Worm (Caenorhabditis elegans) whole organism, young adult: ENCODE data around the gene srh-251.

ENCODE experiments used
- D2030.7 ChIP-seq: fragments of 200-800 bp; sonication (Bioruptor generic); IDR thresholded peaks from 2 replicates; pipeline ENCODE4 v1.3.6; 2022; ENCODE audit warnings: missing genetic modification reagents, missing genetic modification characterization, missing compliant biosample characterization
- F23B12.7 ChIP-seq: sonication (generic microtip); optimal IDR thresholded peaks from 2 replicates; lab custom pipeline; 2017; ENCODE audit warnings: missing genetic modification characterization, mild to moderate bottlenecking, missing compliant biosample characterization, antibody characterized with exemption, moderate library complexity; ENCODE audit not compliant: insufficient read depth
- F39B2.1 ChIP-seq: fragments of 200-800 bp; sonication (Bioruptor generic); IDR thresholded peaks from 2 replicates; pipeline ENCODE4 v1.3.6; 2022; ENCODE audit warnings: missing genetic modification reagents, missing genetic modification characterization, missing compliant biosample characterization
- F52B5.7 ChIP-seq: sonication (generic microtip); optimal IDR thresholded peaks from 2 replicates; lab custom pipeline; 2016; ENCODE audit warnings: mild to moderate bottlenecking, missing genetic modification characterization, missing compliant biosample characterization
- F55B11.4 ChIP-seq: sonication (generic microtip); optimal IDR thresholded peaks from 2 replicates; lab custom pipeline; 2016; ENCODE audit warnings: missing compliant biosample characterization, missing genetic modification characterization, borderline replicate concordance; ENCODE audit not compliant: insufficient read depth
- K11D2.4 ChIP-seq: fragments of 200-800 bp; sonication (Bioruptor generic); IDR thresholded peaks from 2 replicates; pipeline ENCODE4 v1.3.6; 2022; ENCODE audit warnings: missing genetic modification reagents, missing genetic modification characterization, missing compliant biosample characterization
- T07F8.4 ChIP-seq: sonication (generic microtip); optimal IDR thresholded peaks from 2 replicates; lab custom pipeline; 2016; ENCODE audit warnings: mild to moderate bottlenecking, missing genetic modification characterization, moderate library complexity, missing compliant biosample characterization
- T26A5.8 ChIP-seq: sonication (generic microtip); optimal IDR thresholded peaks from 2 replicates; lab custom pipeline; 2016; ENCODE audit warnings: missing genetic modification characterization, missing compliant biosample characterization
- Y79H2A.3 ChIP-seq: fragments of 200-800 bp; sonication (Bioruptor generic); conservative IDR thresholded peaks from 2 replicates; pipeline ENCODE4 v1.3.6; 2022; ENCODE audit warnings: missing genetic modification reagents, missing genetic modification characterization, missing compliant biosample characterization
- Y95B8A.8 ChIP-seq: fragments of 200-800 bp; sonication (Bioruptor generic); IDR thresholded peaks from 2 replicates; pipeline ENCODE4 v1.3.6; 2022; ENCODE audit warnings: missing genetic modification reagents, missing genetic modification characterization, missing compliant biosample characterization
- aptf-2 ChIP-seq: fragments of 200-800 bp; sonication (Bioruptor generic); conservative IDR thresholded peaks from 2 replicates; pipeline ENCODE4 v1.3.6; 2022; ENCODE audit warnings: missing genetic modification reagents, missing genetic modification characterization, missing compliant biosample characterization
- atf-7 ChIP-seq: sonication (generic microtip); optimal IDR thresholded peaks from 2 replicates; lab custom pipeline; 2017; ENCODE audit warnings: mild to moderate bottlenecking, missing genetic modification characterization, missing compliant biosample characterization
- athp-1 ChIP-seq: sonication (generic microtip); optimal IDR thresholded peaks from 2 replicates; lab custom pipeline; 2017; ENCODE audit warnings: mild to moderate bottlenecking, missing genetic modification characterization, missing compliant biosample characterization
- attf-3 ChIP-seq: fragments of 200-800 bp; sonication (Bioruptor generic); conservative IDR thresholded peaks from 2 replicates; pipeline ENCODE4 v1.3.6; 2022; ENCODE audit warnings: missing genetic modification reagents, missing genetic modification characterization, missing compliant biosample characterization
- attf-6 ChIP-seq: fragments of 200-800 bp; sonication (Bioruptor generic); IDR thresholded peaks from 2 replicates; pipeline ENCODE4 v1.3.6; 2022; ENCODE audit warnings: missing genetic modification reagents, missing genetic modification characterization, missing compliant biosample characterization
- bed-1 ChIP-seq: fragments of 200-800 bp; sonication (Bioruptor generic); IDR thresholded peaks from 2 replicates; pipeline ENCODE4 v1.3.6; 2022; ENCODE audit warnings: missing genetic modification reagents, missing genetic modification characterization, missing compliant biosample characterization
- ccch-3 ChIP-seq: fragments of 200-800 bp; sonication (Bioruptor generic); optimal IDR thresholded peaks from 2 replicates; lab custom pipeline; 2018; ENCODE audit warnings: mild to moderate bottlenecking, missing genetic modification characterization, missing compliant biosample characterization
- ceh-91 ChIP-seq: fragments of 200-800 bp; sonication (Bioruptor generic); IDR thresholded peaks from 2 replicates; pipeline ENCODE4 v1.3.6; 2022; ENCODE audit warnings: missing genetic modification reagents, missing genetic modification characterization, missing compliant biosample characterization
- chd-7 ChIP-seq: sonication (generic microtip); optimal IDR thresholded peaks from 2 replicates; lab custom pipeline; 2016; ENCODE audit warnings: mild to moderate bottlenecking, missing genetic modification characterization, moderate library complexity, missing compliant biosample characterization
- dpl-1 ChIP-seq: fragments of 150-350 bp; optimal IDR thresholded peaks from 2 replicates; lab custom pipeline; 2014; ENCODE audit warnings: missing biosample characterization, missing genetic modification reagents, missing genetic modification characterization
- fkh-3 ChIP-seq: sonication (generic microtip); optimal IDR thresholded peaks from 2 replicates; lab custom pipeline; 2016; ENCODE audit warnings: mild to moderate bottlenecking, missing genetic modification characterization, missing compliant biosample characterization
- hlh-12 ChIP-seq: sonication (generic microtip); optimal IDR thresholded peaks from 2 replicates; lab custom pipeline; 2016; ENCODE audit warnings: missing genetic modification characterization, missing compliant biosample characterization
- let-607 ChIP-seq, 2 experiments: fragments of 200-800 bp in 1 of 2; sonication (Bioruptor generic) in 1 of 2; sonication (generic microtip) in 1 of 2; optimal IDR thresholded peaks; 2 replicates each; lab custom pipeline; 2016 to 2018; ENCODE audit warnings: mild to moderate bottlenecking in 2 of 2, missing compliant biosample characterization in 2 of 2, missing genetic modification characterization in 2 of 2, moderate library complexity in 2 of 2, missing genotype in 1 of 2
- lin-26 ChIP-seq: fragments of 200-800 bp; sonication (Bioruptor generic); IDR thresholded peaks from 2 replicates; pipeline ENCODE4 v1.3.6; 2022; ENCODE audit warnings: missing genetic modification reagents, missing genetic modification characterization, missing compliant biosample characterization
- lin-54 ChIP-seq: fragments of 200-800 bp; sonication (Bioruptor generic); optimal IDR thresholded peaks from 2 replicates; lab custom pipeline; 2018; ENCODE audit warnings: mild to moderate bottlenecking, missing genetic modification characterization, missing compliant biosample characterization
- lsl-1 ChIP-seq: fragments of 200-800 bp; sonication (Bioruptor generic); optimal IDR thresholded peaks from 2 replicates; lab custom pipeline; 2018; ENCODE audit warnings: mild to moderate bottlenecking, missing genetic modification characterization, moderate library complexity, missing compliant biosample characterization
- lsy-27 ChIP-seq: sonication (generic microtip); optimal IDR thresholded peaks from 2 replicates; lab custom pipeline; 2017; ENCODE audit warnings: missing genetic modification characterization, mild to moderate bottlenecking, missing compliant biosample characterization, antibody characterized with exemption, missing genotype, borderline replicate concordance; ENCODE audit not compliant: insufficient read depth
- mcd-1 ChIP-seq: fragments of 200-800 bp; sonication (Bioruptor generic); IDR thresholded peaks from 2 replicates; pipeline ENCODE4 v1.3.6; 2022; ENCODE audit warnings: missing genetic modification reagents, missing genetic modification characterization, missing compliant biosample characterization
- nhr-27 ChIP-seq: fragments of 200-800 bp; sonication (Bioruptor generic); optimal IDR thresholded peaks from 2 replicates; lab custom pipeline; 2018; ENCODE audit warnings: mild to moderate bottlenecking, missing genetic modification characterization, moderate library complexity, missing compliant biosample characterization
- nhr-80 ChIP-seq: sonication (generic microtip); optimal IDR thresholded peaks from 2 replicates; lab custom pipeline; 2016; ENCODE audit warnings: missing genetic modification characterization, missing compliant biosample characterization
- rcor-1 ChIP-seq: fragments of 200-800 bp; sonication (Bioruptor generic); IDR thresholded peaks from 2 replicates; pipeline ENCODE4 v1.3.6; 2022; ENCODE audit warnings: missing genetic modification reagents, missing genetic modification characterization, missing compliant biosample characterization
- snpc-1.1 ChIP-seq: sonication (generic microtip); optimal IDR thresholded peaks from 2 replicates; lab custom pipeline; 2017; ENCODE audit warnings: missing genetic modification characterization, mild to moderate bottlenecking, missing compliant biosample characterization, antibody characterized with exemption, moderate library complexity, missing genotype, missing genetic modification reagents; ENCODE audit not compliant: insufficient read depth
- snpc-4 ChIP-seq, 5 experiments: fragments of 150-350 bp in 1 of 5; sonication (generic microtip) in 4 of 5; optimal IDR thresholded peaks; 2 replicates each; lab custom pipeline; 2014 to 2018; ENCODE audit warnings: missing genetic modification characterization in 5 of 5, missing biosample characterization in 3 of 5, antibody characterized with exemption in 2 of 5, mild to moderate bottlenecking in 2 of 5, missing compliant biosample characterization in 2 of 5, missing genotype in 2 of 5, moderate library complexity in 2 of 5, missing genetic modification reagents in 1 of 5
- sptf-2 ChIP-seq: fragments of 200-800 bp; sonication (Bioruptor generic); optimal IDR thresholded peaks from 2 replicates; lab custom pipeline; 2018; ENCODE audit warnings: mild to moderate bottlenecking, missing genetic modification characterization, missing compliant biosample characterization
- tbp1 ChIP-seq: fragments of 200-800 bp; sonication (Bioruptor generic); optimal IDR thresholded peaks from 2 replicates; lab custom pipeline; 2018; ENCODE audit warnings: mild to moderate bottlenecking, missing genetic modification characterization, missing compliant biosample characterization
- tbx-9 ChIP-seq: sonication (generic microtip); optimal IDR thresholded peaks from 2 replicates; lab custom pipeline; 2016; ENCODE audit warnings: borderline replicate concordance, missing genetic modification characterization, inconsistent platforms, missing compliant biosample characterization
- ztf-18 ChIP-seq: sonication (generic microtip); optimal IDR thresholded peaks from 2 replicates; lab custom pipeline; 2016; ENCODE audit warnings: missing genotype, mild to moderate bottlenecking, missing genetic modification characterization, missing compliant biosample characterization
- ztf-22 ChIP-seq: fragments of 200-800 bp; sonication (Bioruptor generic); optimal IDR thresholded peaks from 2 replicates; lab custom pipeline; 2018; ENCODE audit warnings: mild to moderate bottlenecking, missing genetic modification characterization, moderate library complexity, missing compliant biosample characterization
- ztf-28 ChIP-seq: fragments of 200-800 bp; sonication (Bioruptor generic); IDR thresholded peaks from 2 replicates; pipeline ENCODE4 v1.3.6; 2022; ENCODE audit warnings: missing genetic modification reagents, missing genetic modification characterization, missing compliant biosample characterization
- ztf-6 ChIP-seq: fragments of 200-800 bp; sonication (Bioruptor generic); IDR thresholded peaks from 2 replicates; pipeline ENCODE4 v1.3.6; 2022; ENCODE audit warnings: missing genetic modification reagents, missing genetic modification characterization, missing compliant biosample characterization

srh-251 gene

ce11 chrV:15388820-15389384 lies 9.2 kb upstream of the srh-251 start, which contains the start of gene srh-170 (continued):
- TF ChIP-seq let-607 (tag; optimal IDR thresholded peaks at IDR 0.05; lab: Kevin White, UChicago) (no peak), attf-3 (GFP tag; lab: Robert Waterston, UW) (no peak), ztf-18 (tag; lab: Kevin White, UChicago) (no peak), athp-1 (no peak), hlh-12 (tag; lab: Kevin White, UChicago) (no peak), tbx-9 (tag; lab: Kevin White, UChicago) (no peak), attf-6 (GFP tag; lab: Robert Waterston, UW) (no peak), sptf-2 (no peak), T26A5.8 (tag; lab: Kevin White, UChicago) (no peak), lin-54 (GFP tag; lab: Kevin White, UChicago) (peak; percentile 12), snpc-4 (GFP tag; optimal IDR thresholded peaks at IDR 0.05; lab: Kevin White, UChicago) (no peak), snpc-4 (tag; optimal IDR thresholded peaks at IDR 0.05; lab: Kevin White, UChicago) (no peak), Y79H2A.3 (GFP tag; lab: Robert Waterston, UW) (no peak), nhr-27 (tag; lab: Kevin White, UChicago) (no peak), ccch-3 (no peak), chd-7 (no peak), K11D2.4 (GFP tag; lab: Robert Waterston, UW) (no peak), F39B2.1 (no peak), aptf-2 (GFP tag; lab: Robert Waterston, UW) (0 out of 2 replicates have a peak, but pooled peaks have one; percentile 33), F52B5.7 (tag; lab: Kevin White, UChicago) (no peak), F55B11.4 (tag; lab: Kevin White, UChicago) (no peak), dpl-1 (GFP tag; lab: Kevin White, UChicago) (no peak), fkh-3 (tag; lab: Kevin White, UChicago) (no peak), rcor-1 (GFP tag; lab: Robert Waterston, UW) (no peak), Y95B8A.8 (GFP tag; lab: Robert Waterston, UW) (no peak)

- TF ChIP-seq tbp1 (GFP tag; lab: Kevin White, UChicago) (no peak), mcd-1 (GFP tag; lab: Robert Waterston, UW) (no peak), nhr-27 (tag; lab: Kevin White, UChicago) (no peak), chd-7 (no peak), snpc-1.1 (no peak), D2030.7 (GFP tag; lab: Robert Waterston, UW) (no peak), lsy-27 (tag; lab: Kevin White, UChicago) (no peak), ztf-28 (GFP tag; lab: Robert Waterston, UW) (no peak), ceh-91 (GFP tag; lab: Robert Waterston, UW) (no peak), atf-7 (no peak), T07F8.4 (tag; lab: Kevin White, UChicago) (no peak), nhr-80 (tag; lab: Kevin White, UChicago) (no peak), F23B12.7 (no peak), ztf-22 (GFP tag; lab: Kevin White, UChicago) (no peak), ztf-6 (GFP tag; lab: Robert Waterston, UW) (no peak), lin-26 (GFP tag; lab: Robert Waterston, UW) (no peak), bed-1 (no peak), lsl-1 (no peak)
These were observed 5.0 kb upstream of the srh-251 start, which contains the start of gene str-102 for ce11 chrV:15384733-15385132. str-102 (plus strand) TSS chrV:15385033.
